Fruit fly (Drosophila melanogaster) whole organism, larva: ENCODE data around the gene He.

Source experiments
- noc ChIP-seq: fragments of 200-800 bp; sonication (Bioruptor generic); optimal IDR thresholded peaks from 3 replicates; lab custom pipeline; 2019; ENCODE audit warnings: missing biosample characterization, mild to moderate bottlenecking, missing genetic modification characterization, moderate library complexity

He gene

dm6 chr2L:13998952-13999351, 26.2 kb upstream of the He start:
- no peak for TF ChIP-seq noc (tag; lab: Kevin White, UChicago)

DNA sequence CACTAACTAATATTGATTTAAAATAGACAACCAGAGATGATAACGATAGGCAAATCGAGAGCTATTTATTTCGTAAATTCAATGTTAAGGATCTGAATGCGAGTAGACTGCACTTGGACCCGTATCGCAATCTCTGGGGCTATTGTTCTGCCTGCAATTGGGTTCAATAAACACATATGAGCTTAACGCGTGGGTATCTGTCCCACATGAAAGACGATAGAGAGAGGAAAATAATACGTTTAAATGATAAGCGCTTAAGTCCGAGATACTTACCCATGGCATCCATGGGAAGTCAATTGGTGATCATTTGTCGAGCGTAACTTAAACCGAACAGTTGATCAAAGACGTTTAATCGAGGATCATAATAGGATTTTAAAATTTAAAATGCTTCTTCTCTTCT, 7.1 kb upstream of the He start, which contains the start of gene NimC2:
TSS of gene NimC2 (plus strand) at position 301 of the 400 bp plus-strand sequence.
- TF ChIP-seq noc (tag; lab: Kevin White, UChicago), result no peak

DNA sequence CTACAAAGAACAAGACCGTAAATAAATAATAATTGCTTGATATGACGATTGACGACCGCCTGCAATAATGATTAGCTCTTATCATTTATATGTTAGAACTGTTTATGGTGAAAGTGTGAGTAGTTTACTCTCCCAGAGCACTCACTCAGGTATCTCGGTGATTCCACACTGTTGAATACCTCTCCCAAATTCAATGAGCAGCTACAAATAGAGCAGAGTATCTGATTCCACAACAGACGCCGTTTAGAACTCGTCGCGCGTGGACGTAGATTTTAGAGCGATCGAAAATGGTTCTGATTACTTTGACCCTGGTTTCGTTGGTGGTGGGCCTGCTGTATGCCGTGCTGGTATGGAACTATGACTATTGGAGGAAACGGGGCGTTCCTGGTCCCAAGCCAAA, 4.3 kb upstream of the He start, which contains the start of gene Cyp28a5:
TSS of gene Cyp28a5 (plus strand) at position 230 of the 400 bp plus-strand sequence.
- peak; percentile 28 for TF ChIP-seq noc (tag; lab: Kevin White, UChicago)

- no peak for TF ChIP-seq noc (tag; lab: Kevin White, UChicago)
Measured at dm6 chr2L:13976669-13977068, 3.9 kb upstream of the He start, which contains the start of gene NimC1. NimC1 (minus strand) TSS chr2L:13976769.

DNA sequence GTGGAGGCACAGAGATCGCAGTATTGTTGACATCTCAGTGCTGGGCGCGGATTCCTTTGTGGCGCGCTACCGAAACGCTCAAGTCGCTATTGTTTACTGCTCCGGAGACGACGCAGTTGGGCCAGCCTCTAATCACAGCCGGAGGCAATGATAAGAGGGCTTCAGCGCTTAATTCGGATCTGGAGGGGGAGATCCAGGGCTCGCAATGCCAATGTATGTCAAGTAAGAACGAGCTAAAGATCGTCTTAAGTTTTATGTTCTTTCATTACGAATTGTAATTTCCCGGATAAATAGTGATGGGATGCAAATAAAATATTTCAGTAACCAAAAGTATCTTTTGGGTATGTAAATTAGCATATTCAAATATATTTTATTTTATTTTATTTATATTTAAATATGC, 2.9 kb downstream of the He start, which contains the start of the genes NimB4 and NimB5:
TSS of gene NimB4 (minus strand) at position 101 of the 400 bp plus-strand sequence.
TSS of gene NimB5 (plus strand) at position 302 of the 400 bp plus-strand sequence.
- no peak for TF ChIP-seq noc (tag; lab: Kevin White, UChicago)

dm6 chr2L:13967846-13968350, 4.8 kb downstream of the He start, which contains the start of gene NimB3:
NimB3 (minus strand) TSS chr2L:13967985.
- no peak for TF ChIP-seq noc (tag; lab: Kevin White, UChicago)

dm6 chr2L:13966732-13967316, 5.9 kb downstream of the He start, which contains the start of gene NimB2:
NimB2 (minus strand) TSS chr2L:13967018.
- TF ChIP-seq noc (tag; lab: Kevin White, UChicago), result peak; percentile 4

DNA sequence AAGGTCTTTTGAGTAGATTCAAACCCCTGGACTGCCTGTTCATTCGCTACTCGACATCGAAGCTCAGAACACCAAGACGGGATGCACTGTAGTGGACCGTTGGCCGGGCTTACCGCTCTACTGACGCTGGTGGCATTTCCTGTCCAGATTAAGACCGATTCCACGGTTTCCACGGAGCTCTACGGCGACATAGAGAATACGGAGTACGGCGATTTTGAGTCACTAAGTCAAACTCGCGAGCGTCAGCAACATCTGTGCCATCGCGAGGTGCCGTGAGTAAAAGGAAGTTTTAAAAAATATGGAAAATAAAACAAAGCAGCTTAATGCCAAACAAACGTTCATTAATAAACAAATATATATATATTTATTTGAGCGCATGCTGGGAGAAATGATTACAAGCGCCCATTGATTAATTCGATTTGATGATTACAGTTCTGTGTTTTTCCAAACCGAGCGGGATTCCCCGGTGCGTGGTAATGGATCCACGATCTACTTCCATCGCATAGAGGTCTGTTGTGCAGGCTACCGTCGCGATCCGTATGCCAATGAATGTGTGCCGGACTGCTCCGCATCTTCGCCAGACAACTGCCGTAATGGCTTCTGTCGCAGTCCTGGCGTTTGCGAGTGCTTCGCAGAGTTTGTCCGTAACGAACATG, 9.2 kb downstream of the He start, which contains the start of gene NimB1:
TSS of gene NimB1 (plus strand) at position 41 of the 656 bp plus-strand sequence.
- TF ChIP-seq noc (tag; lab: Kevin White, UChicago), result no peak

DNA sequence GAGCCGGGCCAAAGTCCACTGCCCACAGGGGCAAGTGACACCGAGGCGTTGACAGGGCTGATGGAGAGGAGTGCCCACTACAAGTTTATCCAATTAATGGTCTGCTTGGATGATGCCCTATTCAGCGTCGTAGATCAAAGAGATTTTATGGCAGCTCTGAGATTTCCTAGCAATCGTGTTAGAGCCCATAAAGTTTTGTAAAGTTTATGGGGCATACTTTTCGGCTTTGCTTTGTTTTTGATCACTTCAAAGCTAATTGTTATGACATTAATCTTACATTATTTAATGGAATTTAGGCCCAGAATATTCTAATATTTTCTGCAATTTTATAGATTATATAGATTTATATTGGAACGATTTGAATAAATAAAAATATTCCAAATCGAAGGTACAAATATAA, 12.3 kb downstream of the He start:
- no peak for TF ChIP-seq noc (tag; lab: Kevin White, UChicago)

- no peak for TF ChIP-seq noc (tag; lab: Kevin White, UChicago)
Measured at dm6 chr2L:13957239-13957638, 15.5 kb downstream of the He start, which contains the start of gene NimA. NimA (plus strand) TSS chr2L:13957539.

DNA sequence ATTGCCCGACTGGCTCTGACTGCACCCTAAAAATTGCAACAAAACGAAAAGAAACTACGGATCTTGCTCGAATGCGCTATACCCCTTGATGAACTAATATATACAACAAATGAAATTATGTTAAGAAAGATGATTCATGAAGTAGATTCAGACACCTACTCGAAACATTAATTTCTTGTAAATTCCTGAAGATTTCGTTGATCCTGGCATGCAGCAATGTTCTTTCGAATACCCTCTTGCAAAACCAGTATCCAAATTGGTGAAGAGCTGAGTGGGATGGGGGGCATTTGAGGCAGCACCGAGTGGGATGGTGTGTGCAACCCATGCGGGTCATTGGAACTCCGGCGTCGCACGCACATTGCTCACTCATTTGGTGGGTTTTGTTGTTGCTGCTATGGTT, 17.0 kb downstream of the He start:
- TF ChIP-seq noc (tag; lab: Kevin White, UChicago), result no peak

- TF ChIP-seq noc (tag; lab: Kevin White, UChicago), result no peak
Measured at dm6 chr2L:13949789-13950188, 23.0 kb downstream of the He start.

DNA sequence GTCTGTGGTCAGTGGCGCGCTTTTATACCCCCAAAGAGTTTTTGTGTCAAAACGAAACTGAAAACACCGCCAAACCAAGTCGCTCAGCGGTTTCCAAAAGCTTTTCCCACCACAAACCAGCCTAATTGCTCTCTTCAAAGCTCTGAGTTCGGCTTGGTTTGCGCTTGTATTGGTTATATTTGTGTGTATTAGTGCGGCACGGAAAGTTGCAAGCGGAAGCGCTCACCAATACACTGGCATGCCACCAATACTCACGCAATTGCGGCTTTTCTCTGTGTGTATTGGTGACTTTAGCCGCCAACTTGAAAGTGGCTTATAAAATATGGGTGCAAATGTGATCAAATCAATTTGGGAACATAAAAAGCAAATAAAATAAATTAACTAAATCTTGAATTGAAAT, 25.3 kb downstream of the He start, which contains the start of gene Vajk3:
TSS of gene Vajk3 (minus strand) at position 1 of the 400 bp plus-strand sequence.
- no peak for TF ChIP-seq noc (tag; lab: Kevin White, UChicago)

DNA sequence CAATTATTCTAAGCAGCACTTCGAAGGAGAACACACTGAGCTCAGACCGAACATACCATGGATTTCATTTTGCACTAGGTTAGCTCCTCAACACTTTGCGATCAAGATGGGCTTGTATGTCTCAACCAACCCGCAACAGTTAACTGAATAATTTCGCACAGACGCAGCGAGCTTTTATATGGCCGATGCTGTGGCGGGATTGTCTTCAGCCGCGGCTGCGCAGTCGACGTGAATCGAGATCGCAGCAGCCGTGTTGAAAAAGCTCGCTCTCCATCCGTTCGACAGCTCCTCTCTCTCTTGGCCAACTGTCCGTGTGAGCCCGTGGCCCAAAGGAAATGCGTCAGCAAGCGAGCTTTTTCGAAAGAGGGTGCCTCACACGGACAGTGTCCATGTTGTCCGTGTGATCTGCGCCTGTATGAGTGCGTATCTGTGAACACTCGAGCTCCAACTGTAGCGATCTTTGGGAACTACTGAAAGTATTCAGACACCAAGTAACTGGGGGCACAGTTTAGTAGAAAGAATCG, 38.1 kb downstream of the He start, which contains the start of gene Vajk2:
TSS of gene Vajk2 (minus strand) at position 151 of the 524 bp plus-strand sequence.
- TF ChIP-seq noc (tag; lab: Kevin White, UChicago), result no peak

DNA sequence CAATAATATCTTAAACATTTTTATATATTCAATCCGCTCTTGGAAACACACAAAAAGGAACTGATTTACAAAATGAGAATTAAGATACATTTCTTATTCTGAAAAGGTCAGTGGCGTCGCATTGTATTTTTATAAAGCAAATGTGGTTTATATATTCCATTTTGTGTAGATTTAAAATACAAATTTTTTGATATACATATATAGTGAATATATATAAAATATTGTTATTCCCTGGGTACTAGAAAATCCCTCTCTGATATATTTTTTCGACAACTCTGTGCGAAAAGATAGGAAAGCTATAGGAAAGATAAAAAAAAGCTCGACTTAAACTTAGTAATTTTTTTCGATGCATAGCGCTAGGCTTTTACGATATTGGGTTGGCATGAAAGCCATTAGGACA, 41.4 kb downstream of the He start, which contains the start of gene CG42711:
TSS of gene CG42711 (minus strand) at position 45 of the 400 bp plus-strand sequence.
- no peak for TF ChIP-seq noc (tag; lab: Kevin White, UChicago)

DNA sequence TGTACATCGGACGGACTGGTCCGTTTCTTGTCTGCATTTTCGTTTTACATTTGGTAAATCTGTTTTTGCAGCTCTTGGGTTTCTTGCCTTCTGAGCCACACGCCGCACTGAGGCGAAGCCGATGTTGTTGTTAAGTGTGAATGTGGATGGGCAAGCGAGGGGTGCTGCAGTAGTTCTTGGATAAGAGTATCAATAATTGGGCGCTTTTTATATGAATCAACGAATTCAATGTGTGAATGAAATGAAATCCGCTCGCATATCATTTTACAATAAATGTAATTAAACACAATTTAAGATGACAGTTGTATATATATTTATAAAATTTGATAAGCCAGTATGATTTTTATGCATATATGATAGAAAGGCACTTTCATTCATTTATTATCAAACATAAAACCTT, 44.3 kb downstream of the He start:
- TF ChIP-seq noc (tag; lab: Kevin White, UChicago), result no peak
